Worm (Caenorhabditis elegans) whole organism, L3 larva: ENCODE measurements around the gene Y51H7BR.8.

ENCODE experiments used
- fkh-10 ChIP-seq: sonication (generic microtip); optimal IDR thresholded peaks from 2 replicates; lab custom pipeline; 2017; ENCODE audit warnings: missing biosample characterization, missing genetic modification reagents, missing genetic modification characterization
- jun-1 ChIP-seq: fragments of 150-350 bp; optimal IDR thresholded peaks from 2 replicates; lab custom pipeline; 2014; ENCODE audit warnings: missing biosample characterization, missing genetic modification reagents, missing genetic modification characterization
- lin-15B ChIP-seq: fragments of 150-350 bp; optimal IDR thresholded peaks from 2 replicates; lab custom pipeline; 2014; ENCODE audit warnings: missing biosample characterization, missing genetic modification characterization
- lin-39 ChIP-seq: fragments of 150-350 bp; optimal IDR thresholded peaks from 2 replicates; lab custom pipeline; 2018; ENCODE audit warnings: missing biosample characterization, missing genetic modification reagents, missing genetic modification characterization
- nhr-11 ChIP-seq: fragments of 150-350 bp; optimal IDR thresholded peaks from 2 replicates; lab custom pipeline; 2014; ENCODE audit warnings: missing biosample characterization, missing genetic modification characterization
- nhr-23 ChIP-seq: fragments of 150-350 bp; optimal IDR thresholded peaks from 2 replicates; lab custom pipeline; 2014; ENCODE audit warnings: missing biosample characterization, missing genetic modification reagents, missing genetic modification characterization
- nhr-237 ChIP-seq: fragments of 150-350 bp; optimal IDR thresholded peaks from 2 replicates; lab custom pipeline; 2014; ENCODE audit warnings: missing biosample characterization, missing genetic modification characterization
- nhr-28 ChIP-seq: fragments of 150-350 bp; optimal IDR thresholded peaks from 2 replicates; lab custom pipeline; 2014; ENCODE audit warnings: missing biosample characterization, missing genetic modification characterization
- nhr-77 ChIP-seq: fragments of 150-350 bp; optimal IDR thresholded peaks from 2 replicates; lab custom pipeline; 2014; ENCODE audit warnings: missing biosample characterization, missing genetic modification characterization
- pha-4 ChIP-seq: fragments of 150-350 bp; optimal IDR thresholded peaks from 2 replicates; lab custom pipeline; 2014; ENCODE audit warnings: missing biosample characterization, missing genetic modification reagents, missing genetic modification characterization
- pqm-1 ChIP-seq: fragments of 150-350 bp; optimal IDR thresholded peaks from 2 replicates; lab custom pipeline; 2017; ENCODE audit warnings: missing biosample characterization, missing genetic modification characterization, inconsistent platforms
- tbx-2 ChIP-seq: sonication (generic microtip); optimal IDR thresholded peaks from 2 replicates; lab custom pipeline; 2016; ENCODE audit warnings: mild to moderate bottlenecking, missing genetic modification characterization, missing compliant biosample characterization
- unc-62 ChIP-seq: fragments of 150-350 bp; sonication (generic microtip); optimal IDR thresholded peaks from 4 replicates; lab custom pipeline; 2014; ENCODE audit warnings: missing biosample characterization, missing genetic modification reagents, missing genetic modification characterization

ce11 chrII:1470515-1470966, 48.5 kb upstream of the Y51H7BR.8 start, which contains the start of gene H17B01.2:
- no peak for TF ChIP-seq lin-15B (tag; lab: Kevin White, UChicago)
- no peak for TF ChIP-seq fkh-10 (GFP tag; lab: Kevin White, UChicago)
- TF ChIP-seq lin-39 (tag; lab: Kevin White, UChicago): no peak
- no peak for TF ChIP-seq nhr-237 (tag; lab: Kevin White, UChicago)
- no peak for TF ChIP-seq pqm-1 (tag; lab: Kevin White, UChicago)
- no peak for TF ChIP-seq pha-4 (tag; lab: Kevin White, UChicago)
- TF ChIP-seq nhr-11 (tag; lab: Kevin White, UChicago): no peak
- no peak for TF ChIP-seq unc-62
- no peak for TF ChIP-seq nhr-28 (tag; lab: Kevin White, UChicago)
- TF ChIP-seq jun-1 (tag; lab: Kevin White, UChicago): no peak
- TF ChIP-seq nhr-77 (tag; lab: Kevin White, UChicago): no peak
- TF ChIP-seq nhr-23: no peak
- no peak for TF ChIP-seq tbx-2
